Fruit fly (Drosophila melanogaster): ENCODE data around the gene Rpt4R.

The Rpt4R gene

DNA sequence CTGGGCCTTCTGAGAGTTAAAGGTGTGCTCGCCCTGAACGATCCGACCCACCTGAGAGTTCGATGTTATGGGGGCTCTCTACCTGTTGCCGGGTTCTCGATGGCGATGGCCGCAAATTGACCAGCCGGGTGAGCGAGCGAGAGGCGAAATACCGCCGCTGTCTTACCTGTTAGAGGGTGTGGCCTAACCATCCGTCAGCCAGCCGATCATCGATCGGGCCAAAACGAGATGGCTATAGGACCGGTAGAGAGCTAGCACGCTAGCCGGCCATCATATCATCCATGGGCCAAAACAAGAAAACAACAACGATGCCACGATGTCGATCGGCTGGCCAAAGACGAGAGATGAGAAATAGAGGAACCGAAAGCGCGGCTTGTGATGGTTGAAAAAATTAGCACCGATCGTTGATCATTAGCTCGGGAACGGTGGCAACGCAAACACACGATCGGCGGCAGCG lies 14.4 kb upstream of the Rpt4R start, which contains the start of gene byn (continued):
- TF ChIP-seq CG1832 (GFP tag; optimal IDR thresholded peaks at IDR 0.05) (peak; percentile 84), rib (GFP tag; IDR thresholded peaks at IDR 0.05) (no peak), CG10654 (GFP tag; optimal IDR thresholded peaks at IDR 0.05) (no peak), otp (GFP tag; IDR thresholded peaks at IDR 0.05) (0 out of 3 replicates have a peak, but pooled peaks have one; percentile 31), Sry-β (GFP tag; optimal IDR thresholded peaks at IDR 0.05) (no peak), Fer3 (tag; optimal IDR thresholded peaks at IDR 0.05) (no peak), vfl (GFP tag; optimal IDR thresholded peaks at IDR 0.05) (peak; percentile 5), ATbp (GFP tag; optimal IDR thresholded peaks at IDR 0.05) (no peak), Dp (GFP tag; optimal IDR thresholded peaks at IDR 0.05) (no peak), CG8478 (optimal IDR thresholded peaks at IDR 0.05) (peak; percentile 44), ERR (GFP tag; optimal IDR thresholded peaks at IDR 0.05) (no peak), CG6683 (GFP tag; optimal IDR thresholded peaks at IDR 0.05) (no peak), Hr3 (GFP tag; optimal IDR thresholded peaks at IDR 0.05) (no peak), Atf6 (GFP tag; IDR thresholded peaks at IDR 0.05) (no peak), CG10959 (GFP tag; IDR thresholded peaks at IDR 0.05) (no peak), Lpt (GFP tag; optimal IDR thresholded peaks at IDR 0.05) (no peak), ranshi (GFP tag; IDR thresholded peaks at IDR 0.05) (0 out of 2 replicates have a peak, but pooled peaks have one; percentile 16), Mad (GFP tag; optimal IDR thresholded peaks at IDR 0.05) (no peak), shn (GFP tag; optimal IDR thresholded peaks at IDR 0.05) (no peak), aop (GFP tag; IDR thresholded peaks at IDR 0.05) (no peak), peb (GFP tag; IDR thresholded peaks at IDR 0.05) (no peak), amos (GFP tag; IDR thresholded peaks at IDR 0.05; ENCODE audit: partially characterized antibody) (no peak), CG2202 (tag; optimal IDR thresholded peaks at IDR 0.05) (no peak), Deaf1 (tag; optimal IDR thresholded peaks at IDR 0.05) (peak; percentile 64), HmgD (GFP tag; optimal IDR thresholded peaks at IDR 0.05) (no peak), slbo (GFP tag; IDR thresholded peaks at IDR 0.05) (no peak), Ets97D (GFP tag; optimal IDR thresholded peaks at IDR 0.05) (no peak), CG6791 (GFP tag; IDR thresholded peaks at IDR 0.05; ENCODE audit: partially characterized antibody) (0 out of 3 replicates have a peak, but pooled peaks have one; percentile 10)

DNA sequence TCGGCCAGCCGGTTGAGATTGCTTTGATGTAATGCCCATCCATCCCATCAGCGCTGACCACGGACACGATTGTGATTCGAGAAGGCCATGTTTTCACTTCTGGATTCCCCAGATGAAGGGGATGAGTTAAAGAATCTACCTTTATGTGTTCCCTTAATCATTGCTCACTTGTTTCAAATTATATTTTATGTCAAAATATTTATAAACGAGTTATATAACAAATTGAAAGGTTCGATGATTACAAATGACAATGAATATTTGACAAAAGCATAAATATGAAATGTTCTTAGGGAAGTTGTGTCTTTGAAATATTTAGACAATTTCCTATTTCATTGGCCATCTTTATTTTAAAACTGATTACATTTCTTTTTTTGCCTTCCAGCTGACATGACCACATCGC lies 10.1 kb upstream of the Rpt4R start:
- peak in 1 of 2 experiments; percentile 73 for TF ChIP-seq Pdp1 (GFP tag; optimal IDR thresholded peaks at IDR 0.05)
- TF ChIP-seq CG17359 (tag; optimal IDR thresholded peaks at IDR 0.05), result no peak

DNA sequence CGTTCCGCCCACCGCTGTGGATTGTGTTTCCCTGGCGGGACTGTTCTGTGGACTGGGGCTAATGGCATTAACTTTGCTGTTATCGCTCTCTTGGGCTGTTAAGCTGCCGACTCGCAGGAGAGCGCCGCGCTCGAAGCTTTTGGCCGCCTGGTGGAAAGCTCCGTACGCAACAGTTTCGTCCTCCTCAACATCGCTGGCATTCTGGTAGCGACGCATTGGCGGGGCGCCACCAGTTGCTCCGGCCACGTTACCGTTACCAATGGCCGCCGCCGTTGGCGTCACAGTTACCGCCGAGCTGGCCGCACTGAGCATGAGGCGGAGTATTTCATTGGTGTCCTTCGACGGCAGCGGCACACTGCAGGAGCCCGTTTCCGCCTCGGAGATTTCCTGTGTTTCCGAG lies 4.4 kb upstream of the Rpt4R start:
- TF ChIP-seq CG6689 (GFP tag; IDR thresholded peaks at IDR 0.05) (0 out of 2 replicates have a peak, but pooled peaks have one; percentile 6), Mes4 (GFP tag; optimal IDR thresholded peaks at IDR 0.05) (no peak), zen2 (GFP tag; IDR thresholded peaks at IDR 0.05; ENCODE audit: partially characterized antibody) (0 out of 3 replicates have a peak, but pooled peaks have one; percentile 25), Mrtf (GFP tag; IDR thresholded peaks at IDR 0.05) (no peak), Ets65A (GFP tag) (peak; percentile 48), Pdp1 (GFP tag; optimal IDR thresholded peaks at IDR 0.05) (no peak), CG13296 (GFP tag; optimal IDR thresholded peaks at IDR 0.05) (no peak), jigr1 (GFP tag; IDR thresholded peaks at IDR 0.05) (no peak), gcm2 (GFP tag; optimal IDR thresholded peaks at IDR 0.05) (no peak), scrt (GFP tag; optimal IDR thresholded peaks at IDR 0.05) (peak; percentile 93), zen (tag; optimal IDR thresholded peaks at IDR 0.05) (no peak), NC2α (GFP tag; optimal IDR thresholded peaks at IDR 0.05) (no peak)

Measured in whole organism, embryonic.